Worm (Caenorhabditis elegans): ENCODE results near the gene vps-26.

Gene vps-26

ce11 chrIV:9366411-9366810, 24.8 kb upstream of the vps-26 start, which contains the start of gene pezo-1:
Gene pezo-1 (minus strand): TSS chrIV:9366511.
- TF ChIP-seq pqm-1 (tag; optimal IDR thresholded peaks at IDR 0.05) (no peak), skn-1 (tag; optimal IDR thresholded peaks at IDR 0.05) (no peak), madf-9 (GFP tag; conservative IDR thresholded peaks at IDR 0.05) (no peak), F26F4.8 (GFP tag; conservative IDR thresholded peaks at IDR 0.05) (no peak), lsy-2 (tag; optimal IDR thresholded peaks at IDR 0.05) (peak in 1 of 2 experiments; percentile 48)

- no peak for TF ChIP-seq ZK546.5 (tag; optimal IDR thresholded peaks at IDR 0.05)
- peak; percentile 19 for TF ChIP-seq dve-1 (tag; optimal IDR thresholded peaks at IDR 0.05; ENCODE audit: insufficient read depth)
- no peak for TF ChIP-seq daf-16 (GFP tag; optimal IDR thresholded peaks at IDR 0.05)
- TF ChIP-seq daf-16 (tag; optimal IDR thresholded peaks at IDR 0.05) = peak; percentile 94
Measured at ce11 chrIV:9353728-9354127, 12.1 kb upstream of the vps-26 start.

ce11 chrIV:9343102-9343599, 1.6 kb upstream of the vps-26 start, which contains the start of gene pigc-1:
Gene pigc-1 (minus strand): TSS chrIV:9343152.
- no peak for TF ChIP-seq pha-4 (GFP tag; IDR thresholded peaks at IDR 0.05)
- TF ChIP-seq pha-4 (tag; optimal IDR thresholded peaks at IDR 0.05) = no peak
- peak; percentile 6 for TF ChIP-seq mep-1 (tag; optimal IDR thresholded peaks at IDR 0.05)
- no peak for TF ChIP-seq daf-19 (GFP tag; conservative IDR thresholded peaks at IDR 0.05)
- TF ChIP-seq ceh-62 (tag; optimal IDR thresholded peaks at IDR 0.05) = no peak
- TF ChIP-seq fos-1 (tag; optimal IDR thresholded peaks at IDR 0.05) = no peak
- no peak for TF ChIP-seq duxl-1 (tag; optimal IDR thresholded peaks at IDR 0.05; ENCODE audit: poor library complexity)
- TF ChIP-seq madf-9 (GFP tag; conservative IDR thresholded peaks at IDR 0.05) = no peak
- TF ChIP-seq R02D3.7 (tag; optimal IDR thresholded peaks at IDR 0.05) = no peak
- TF ChIP-seq zag-1 (tag; optimal IDR thresholded peaks at IDR 0.05) = no peak
- TF ChIP-seq aly-2 (tag; optimal IDR thresholded peaks at IDR 0.05) = no peak
- TF ChIP-seq T20F7.1 (GFP tag; optimal IDR thresholded peaks at IDR 0.05) = no peak
- TF ChIP-seq ces-1 (GFP tag; optimal IDR thresholded peaks at IDR 0.05) = no peak
- TF ChIP-seq mxl-3 (GFP tag; optimal IDR thresholded peaks at IDR 0.05) = no peak
- TF ChIP-seq ceh-44 (GFP tag; IDR thresholded peaks at IDR 0.05) = no peak
- peak; percentile 18; the same call in 1 of the 2 replicates for TF ChIP-seq Y48G9A.11 (GFP tag; IDR thresholded peaks at IDR 0.05)
- no peak for TF ChIP-seq pqm-1 (tag; optimal IDR thresholded peaks at IDR 0.05)
- peak; percentile 10 for TF ChIP-seq mes-2 (tag; optimal IDR thresholded peaks at IDR 0.05; ENCODE audit: poor library complexity, severe bottlenecking)
- TF ChIP-seq ceh-28 (tag; optimal IDR thresholded peaks at IDR 0.05) = no peak
- TF ChIP-seq nhr-77 (tag; optimal IDR thresholded peaks at IDR 0.05) = peak; percentile 31
- TF ChIP-seq daf-16 (GFP tag; optimal IDR thresholded peaks at IDR 0.05) = no peak
- peak; percentile 90 for TF ChIP-seq daf-16 (tag; optimal IDR thresholded peaks at IDR 0.05)
- no peak for TF ChIP-seq set-16 (GFP tag; IDR thresholded peaks at IDR 0.05)
- no peak for TF ChIP-seq unc-62 (GFP tag; optimal IDR thresholded peaks at IDR 0.05 in 1 of 2)
- TF ChIP-seq unc-62 (tag; optimal IDR thresholded peaks at IDR 0.05) = no peak
- no peak for TF ChIP-seq hif-1 (tag; optimal IDR thresholded peaks at IDR 0.05)
- no peak for TF ChIP-seq lsy-2 (tag; optimal IDR thresholded peaks at IDR 0.05)
- TF ChIP-seq zfp-3 (GFP tag; conservative IDR thresholded peaks at IDR 0.05) = no peak
- no peak for TF ChIP-seq nhr-25 (tag; optimal IDR thresholded peaks at IDR 0.05; ENCODE audit: borderline replicate concordance, insufficient read depth)
- TF ChIP-seq dpl-1 (GFP tag; optimal IDR thresholded peaks at IDR 0.05) = no peak
- TF ChIP-seq lir-3 (tag; optimal IDR thresholded peaks at IDR 0.05) = no peak
- peak; percentile 38 for TF ChIP-seq lin-38 (GFP tag; IDR thresholded peaks at IDR 0.05)
- no peak for TF ChIP-seq zip-11 (GFP tag; IDR thresholded peaks at IDR 0.05)
- no peak for TF ChIP-seq cey-2 (tag; optimal IDR thresholded peaks at IDR 0.05; ENCODE audit: borderline replicate concordance, insufficient read depth)
- TF ChIP-seq ztf-7 (tag; optimal IDR thresholded peaks at IDR 0.05) = no peak
- TF ChIP-seq lim-7 (GFP tag; IDR thresholded peaks at IDR 0.05) = no peak
- TF ChIP-seq unc-39 (tag; optimal IDR thresholded peaks at IDR 0.05) = no peak

All from whole organism, L4 larva.